Worm (Caenorhabditis elegans): ENCODE results near the gene R166.2.

Gene R166.2

DNA sequence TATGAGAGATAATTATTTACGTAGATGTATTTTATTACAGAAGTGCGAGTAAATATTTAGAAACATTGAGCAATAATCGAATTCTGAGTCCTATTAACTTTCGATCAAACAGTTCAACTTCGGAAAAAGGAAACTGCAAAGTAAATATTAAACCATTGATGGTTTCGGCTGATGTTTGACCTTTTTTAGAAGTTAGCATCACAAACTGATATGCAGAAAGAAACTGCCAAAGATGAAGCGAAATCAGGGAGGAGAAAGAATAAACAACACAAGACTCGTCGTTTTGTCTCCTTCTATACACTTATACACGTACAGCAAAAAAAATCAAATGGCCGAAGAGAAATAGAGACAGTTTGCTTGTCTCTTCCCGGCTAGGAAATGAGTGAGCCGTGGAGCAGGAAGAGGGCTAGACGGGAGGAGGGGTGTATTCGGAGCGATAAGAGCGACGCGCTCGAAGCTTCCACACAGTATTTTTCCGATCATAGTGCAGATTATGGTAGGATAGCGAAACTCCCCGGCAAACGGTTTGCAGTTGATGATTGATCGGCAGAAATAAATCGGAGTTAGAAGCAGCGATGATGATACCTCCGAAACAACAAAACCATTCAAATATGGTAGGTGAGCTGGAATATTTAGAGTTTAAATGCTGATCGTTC is 19.2 kb upstream of the R166.2 start:
- TF ChIP-seq zfh-2 (GFP tag; conservative IDR thresholded peaks at IDR 0.05) = peak; percentile 59; the same call in 1 of the 2 replicates
- peak; percentile 87 for TF ChIP-seq ama-1 (optimal IDR thresholded peaks at IDR 0.05)
- TF ChIP-seq ama-1 (GFP tag; optimal IDR thresholded peaks at IDR 0.05) = no peak
- peak; percentile 39; the same call in 1 of the 2 replicates for TF ChIP-seq B0336.3 (GFP tag; IDR thresholded peaks at IDR 0.05)
- 0 out of 2 replicates have a peak, but pooled peaks have one; percentile 11 for TF ChIP-seq egl-44 (GFP tag; IDR thresholded peaks at IDR 0.05)
- no peak for TF ChIP-seq mes-4 (tag; optimal IDR thresholded peaks at IDR 0.05)
- no peak for TF ChIP-seq T07F8.4 (tag; optimal IDR thresholded peaks at IDR 0.05)
- peak; percentile 38 for TF ChIP-seq ets-4 (GFP tag; optimal IDR thresholded peaks at IDR 0.05)
- TF ChIP-seq Y53G8AR.9 (GFP tag; conservative IDR thresholded peaks at IDR 0.05) = no peak
- TF ChIP-seq lsl-1 (GFP tag; optimal IDR thresholded peaks at IDR 0.05) = no peak
- TF ChIP-seq let-607 (tag; optimal IDR thresholded peaks at IDR 0.05) = peak; percentile 18 to 50
- TF ChIP-seq hsf-1 (GFP tag; IDR thresholded peaks at IDR 0.05) = 0 out of 2 replicates have a peak, but pooled peaks have one; percentile 54
- 0 out of 2 replicates have a peak, but pooled peaks have one; percentile 41 for TF ChIP-seq bed-1 (GFP tag; IDR thresholded peaks at IDR 0.05)
- TF ChIP-seq chd-7 (tag; optimal IDR thresholded peaks at IDR 0.05) = peak; percentile 14
- no peak for TF ChIP-seq K12H6.12 (tag; optimal IDR thresholded peaks at IDR 0.05)
- TF ChIP-seq lsy-27 (tag; optimal IDR thresholded peaks at IDR 0.05; ENCODE audit: borderline replicate concordance, insufficient read depth) = no peak
- TF ChIP-seq nhr-80 (tag; optimal IDR thresholded peaks at IDR 0.05) = peak; percentile 74

DNA sequence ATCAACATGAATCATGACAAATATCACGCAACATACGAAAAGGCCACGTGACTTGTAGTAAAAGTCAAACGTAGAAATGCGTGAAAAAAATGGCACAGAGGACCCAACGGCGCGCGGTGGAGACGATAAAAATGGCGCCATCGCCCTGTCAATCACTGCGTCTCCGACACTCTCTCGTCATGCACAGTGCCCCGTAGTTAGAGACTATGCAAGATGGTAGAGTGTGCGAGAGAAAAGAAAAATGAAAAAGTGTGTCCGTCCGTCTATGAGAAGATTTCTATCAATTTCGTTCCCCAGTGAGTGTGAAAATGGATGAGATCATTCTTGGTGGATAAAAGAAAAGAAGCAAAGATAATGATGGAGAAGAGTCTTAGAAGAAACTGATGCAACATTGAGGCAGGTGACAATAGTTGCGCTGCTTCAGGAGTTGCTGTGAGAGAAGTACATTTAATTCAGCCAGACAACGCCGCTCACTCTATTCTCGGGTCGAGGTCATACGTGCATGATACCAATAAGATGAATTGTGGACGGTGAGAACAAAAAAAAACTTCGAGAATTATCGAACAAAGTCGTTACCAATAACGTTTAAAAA is 18.1 kb upstream of the R166.2 start:
- TF ChIP-seq ama-1 (optimal IDR thresholded peaks at IDR 0.05) (peak; percentile 79), ama-1 (GFP tag; optimal IDR thresholded peaks at IDR 0.05) (no peak), nfyb-1 (GFP tag; IDR thresholded peaks at IDR 0.05) (peak; percentile 67; the same call in 1 of the 2 replicates), F33H1.4 (GFP tag; IDR thresholded peaks at IDR 0.05) (peak; percentile 7; the same call in 1 of the 2 replicates), gei-17 (GFP tag; optimal IDR thresholded peaks at IDR 0.05) (peak; percentile 15), nhr-80 (tag; optimal IDR thresholded peaks at IDR 0.05) (peak; percentile 72), C06A6.2 (GFP tag; conservative IDR thresholded peaks at IDR 0.05) (no peak; the same call in 1 of the 2 replicates), F37B4.10 (GFP tag; IDR thresholded peaks at IDR 0.05) (no peak), ztf-26 (tag; optimal IDR thresholded peaks at IDR 0.05) (peak; percentile 84), tbx-9 (tag; optimal IDR thresholded peaks at IDR 0.05; ENCODE audit: borderline replicate concordance) (no peak), B0035.1 (tag; optimal IDR thresholded peaks at IDR 0.05) (peak; percentile 9), lin-54 (GFP tag; optimal IDR thresholded peaks at IDR 0.05) (peak; percentile 7), K12H6.12 (tag; optimal IDR thresholded peaks at IDR 0.05) (peak; percentile 16), let-526 (GFP tag; IDR thresholded peaks at IDR 0.05) (0 out of 2 replicates have a peak, but pooled peaks have one; percentile 19), ztf-3 (GFP tag; optimal IDR thresholded peaks at IDR 0.05) (peak; percentile 65), mel-28 (tag; optimal IDR thresholded peaks at IDR 0.05; ENCODE audit: borderline replicate concordance) (no peak), unc-62 (GFP tag; optimal IDR thresholded peaks at IDR 0.05) (peak; percentile 16), B0261.1 (tag; optimal IDR thresholded peaks at IDR 0.05) (no peak), ceh-100 (GFP tag; IDR thresholded peaks at IDR 0.05) (no peak), chd-7 (tag; optimal IDR thresholded peaks at IDR 0.05) (peak; percentile 80), repo-1 (tag; optimal IDR thresholded peaks at IDR 0.05) (no peak), lin-40 (tag; optimal IDR thresholded peaks at IDR 0.05) (peak; percentile 15), snpc-4 (GFP tag; optimal IDR thresholded peaks at IDR 0.05) (no peak), snpc-4 (tag; optimal IDR thresholded peaks at IDR 0.05) (peak in 2 of 4 experiments; percentile 36 to 68), lin-26 (GFP tag; IDR thresholded peaks at IDR 0.05) (0 out of 2 replicates have a peak, but pooled peaks have one; percentile 37), Y53F4B.3 (GFP tag; IDR thresholded peaks at IDR 0.05) (no peak), mcd-1 (GFP tag; IDR thresholded peaks at IDR 0.05) (peak; percentile 53), pha-4 (tag; optimal IDR thresholded peaks at IDR 0.05) (peak; percentile 51), ets-4 (GFP tag; optimal IDR thresholded peaks at IDR 0.05) (peak; percentile 80), rcor-1 (GFP tag; IDR thresholded peaks at IDR 0.05) (no peak), ztf-18 (tag; optimal IDR thresholded peaks at IDR 0.05) (no peak), lir-1 (GFP tag; conservative IDR thresholded peaks at IDR 0.05) (peak; percentile 15; the same call in 1 of the 2 replicates), rpc-1 (optimal IDR thresholded peaks at IDR 0.05) (no peak), rpc-1 (tag; optimal IDR thresholded peaks at IDR 0.05) (no peak)

Measured in whole organism, young adult.